Worm (Caenorhabditis elegans): ENCODE results near the gene C01G5.4.

DNA sequence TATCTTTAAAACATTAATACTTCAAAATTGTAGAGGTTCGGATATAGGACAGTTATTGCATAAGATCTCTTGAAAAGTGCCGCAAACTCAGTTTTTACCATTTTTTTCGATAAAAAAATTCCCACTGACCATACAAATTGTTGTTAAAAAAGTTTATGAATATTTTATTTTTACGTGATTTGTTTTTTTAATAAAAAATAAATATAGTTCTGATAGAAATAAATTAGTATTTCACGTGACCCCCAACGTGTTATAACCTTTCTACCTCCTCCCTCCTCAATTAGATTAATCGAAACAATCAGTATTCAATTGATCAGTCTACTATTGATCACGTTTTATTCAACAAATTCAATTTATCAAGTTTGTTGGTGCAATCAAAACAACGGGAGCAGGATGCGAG lies at the start of gene C01G5.4:
- TF ChIP-seq elt-1 (tag; optimal IDR thresholded peaks at IDR 0.05; ENCODE audit: borderline replicate concordance, insufficient read depth) (no peak), unc-39 (tag; optimal IDR thresholded peaks at IDR 0.05) (no peak), snpc-4 (tag; optimal IDR thresholded peaks at IDR 0.05) (no peak), lsy-2 (tag; optimal IDR thresholded peaks at IDR 0.05) (no peak), ztf-11 (tag; optimal IDR thresholded peaks at IDR 0.05) (no peak), sptf-1 (tag; optimal IDR thresholded peaks at IDR 0.05) (no peak), lin-13 (tag; optimal IDR thresholded peaks at IDR 0.05) (no peak), nhr-12 (tag; optimal IDR thresholded peaks at IDR 0.05) (no peak)

Data from whole organism, mixed stage, embryonic.